Fruit fly (Drosophila melanogaster): ENCODE data around the gene CG45122.

dm6 chr3R:13088395-13088794 lies 44.4 kb downstream of the CG45122 start, which contains the start of gene timeout:
- TF ChIP-seq brk (GFP tag; optimal IDR thresholded peaks at IDR 0.05) (no peak), psq (GFP tag; optimal IDR thresholded peaks at IDR 0.05) (no peak)

All from whole organism, wandering third instar larva.